Worm (Caenorhabditis elegans) whole organism, L4 larva: ENCODE measurements around the gene EEED8.4.

Experiments
- ama-1 ChIP-seq: fragments of 150-350 bp; optimal IDR thresholded peaks from 2 replicates; lab custom pipeline; 2014; ENCODE audit warnings: inconsistent platforms, mixed read lengths
- ceh-62 ChIP-seq: sonication (generic microtip); optimal IDR thresholded peaks from 2 replicates; lab custom pipeline; 2017; ENCODE audit warnings: missing biosample characterization, missing genetic modification characterization
- jun-1 ChIP-seq: fragments of 150-350 bp; optimal IDR thresholded peaks from 2 replicates; lab custom pipeline; 2014; ENCODE audit warnings: missing biosample characterization, missing genetic modification reagents, missing genetic modification characterization
- lin-1 ChIP-seq: fragments of 200-800 bp; sonication (Bioruptor generic); IDR thresholded peaks from 2 replicates; pipeline ENCODE4 v1.3.6; 2022; ENCODE audit warnings: missing genetic modification reagents, missing genetic modification characterization, missing compliant biosample characterization
- lin-13 ChIP-seq: fragments of 150-350 bp; optimal IDR thresholded peaks from 2 replicates; lab custom pipeline; 2014; ENCODE audit warnings: missing biosample characterization, missing genetic modification reagents, missing genetic modification characterization
- lin-39 ChIP-seq: fragments of 150-350 bp; optimal IDR thresholded peaks from 2 replicates; lab custom pipeline; 2014; ENCODE audit warnings: missing biosample characterization, missing genetic modification reagents, missing genetic modification characterization
- mdl-1 ChIP-seq, 2 experiments: fragments of 150-350 bp in 1 of 2; sonication (generic microtip) in 1 of 2; optimal IDR thresholded peaks; 2 replicates each; lab custom pipeline; 2014 to 2017; ENCODE audit warnings: missing biosample characterization in 2 of 2, missing genetic modification characterization in 2 of 2
- nhr-11 ChIP-seq: fragments of 150-350 bp; optimal IDR thresholded peaks from 2 replicates; lab custom pipeline; 2014; ENCODE audit warnings: missing biosample characterization, missing genetic modification characterization
- nhr-237 ChIP-seq: sonication (generic microtip); optimal IDR thresholded peaks from 2 replicates; lab custom pipeline; 2017; ENCODE audit warnings: missing biosample characterization, missing genetic modification characterization
- nhr-76 ChIP-seq: fragments of 150-350 bp; optimal IDR thresholded peaks from 2 replicates; lab custom pipeline; 2014; ENCODE audit warnings: missing biosample characterization, missing genetic modification characterization
- skn-1 ChIP-seq: fragments of 150-350 bp; optimal IDR thresholded peaks from 2 replicates; lab custom pipeline; 2014; ENCODE audit warnings: missing biosample characterization, missing genetic modification characterization

DNA sequence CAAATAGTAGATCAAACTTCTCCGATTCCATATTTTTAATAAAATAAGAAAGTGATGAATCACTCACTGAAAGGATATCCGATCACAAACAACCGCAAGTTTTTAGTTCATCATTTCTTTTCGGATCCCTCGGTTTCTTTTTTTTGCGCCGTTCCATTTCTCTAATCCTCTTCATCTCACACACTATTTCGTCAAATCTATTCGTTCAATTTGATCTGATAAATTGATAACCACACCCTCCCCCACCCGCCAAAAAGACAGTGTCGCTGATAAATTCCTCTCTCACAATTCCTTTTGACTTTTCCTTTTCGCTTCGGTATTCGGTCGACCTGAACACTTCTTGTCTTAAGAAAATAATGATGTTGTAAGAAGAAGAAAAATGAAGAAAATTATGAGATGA, 50.4 kb downstream of the EEED8.4 start:
- TF ChIP-seq lin-39 (no peak), skn-1 (tag; lab: Kevin White, UChicago) (no peak), nhr-11 (tag; lab: Kevin White, UChicago) (no peak), lin-13 (GFP tag; lab: Kevin White, UChicago) (no peak), jun-1 (tag; lab: Kevin White, UChicago) (no peak), ama-1 (lab: Kevin White, UChicago) (no peak), lin-1 (GFP tag; lab: Robert Waterston, UW) (no peak), nhr-237 (tag; lab: Kevin White, UChicago) (no peak), mdl-1 (tag; optimal IDR thresholded peaks at IDR 0.05; lab: Kevin White, UChicago) (no peak), ceh-62 (tag; lab: Kevin White, UChicago) (no peak), nhr-76 (no peak)
